Worm (Caenorhabditis elegans) whole organism, early embryonic: ENCODE measurements around the gene smvt-1.

ENCODE experiments used
- F13C5.2 ChIP-seq: sonication (generic microtip); optimal IDR thresholded peaks from 2 replicates; lab custom pipeline; 2017; ENCODE audit warnings: mild to moderate bottlenecking, missing genetic modification characterization, inconsistent platforms, missing compliant biosample characterization
- ama-1 ChIP-seq: fragments of 150-350 bp; optimal IDR thresholded peaks from 2 replicates; lab custom pipeline; 2014
- ceh-13 ChIP-seq: fragments of 200-800 bp; sonication (Bioruptor generic); optimal IDR thresholded peaks from 2 replicates; lab custom pipeline; 2018; ENCODE audit warnings: mild to moderate bottlenecking, missing genetic modification characterization, missing compliant biosample characterization
- ceh-36 ChIP-seq: sonication (generic microtip); optimal IDR thresholded peaks from 2 replicates; lab custom pipeline; 2016; ENCODE audit warnings: missing genetic modification characterization, inconsistent platforms, missing compliant biosample characterization
- flt-1 ChIP-seq: fragments of 200-800 bp; sonication (Bioruptor generic); IDR thresholded peaks from 2 replicates; pipeline ENCODE4 v1.3.6; 2022; ENCODE audit warnings: missing genetic modification characterization, missing compliant biosample characterization
- hmbx-1 ChIP-seq: sonication (generic microtip); optimal IDR thresholded peaks from 2 replicates; lab custom pipeline; 2016; ENCODE audit warnings: mild to moderate bottlenecking, missing genetic modification characterization, missing compliant biosample characterization
- hmg-4 ChIP-seq: fragments of 200-800 bp; sonication (Bioruptor generic); optimal IDR thresholded peaks from 2 replicates; lab custom pipeline; 2018; ENCODE audit warnings: mild to moderate bottlenecking, missing genetic modification characterization, missing compliant biosample characterization
- hnd-1 ChIP-seq: sonication (generic microtip); optimal IDR thresholded peaks from 2 replicates; lab custom pipeline; 2016; ENCODE audit warnings: missing genetic modification characterization, missing compliant biosample characterization
- pes-1 ChIP-seq: fragments of 200-800 bp; sonication (Bioruptor generic); IDR thresholded peaks from 2 replicates; pipeline ENCODE4 v1.3.6; 2022; ENCODE audit warnings: missing genetic modification reagents, missing genetic modification characterization, missing compliant biosample characterization
- scrt-1 ChIP-seq: fragments of 200-800 bp; sonication (Bioruptor generic); IDR thresholded peaks from 2 replicates; pipeline ENCODE4 v1.3.6; 2022; ENCODE audit warnings: missing genetic modification characterization, missing compliant biosample characterization
- sea-1 ChIP-seq: fragments of 200-800 bp; sonication (Bioruptor generic); conservative IDR thresholded peaks from 2 replicates; pipeline ENCODE4 v1.3.6; 2022; ENCODE audit warnings: missing genetic modification characterization, missing compliant biosample characterization
- tbx-11 ChIP-seq: fragments of 200-800 bp; sonication (Bioruptor generic); IDR thresholded peaks from 2 replicates; pipeline ENCODE4 v1.3.6; 2022; ENCODE audit warnings: missing genetic modification characterization, missing compliant biosample characterization
- tra-4 ChIP-seq: sonication (generic microtip); optimal IDR thresholded peaks from 2 replicates; lab custom pipeline; 2017; ENCODE audit warnings: missing genetic modification characterization, missing compliant biosample characterization

DNA sequence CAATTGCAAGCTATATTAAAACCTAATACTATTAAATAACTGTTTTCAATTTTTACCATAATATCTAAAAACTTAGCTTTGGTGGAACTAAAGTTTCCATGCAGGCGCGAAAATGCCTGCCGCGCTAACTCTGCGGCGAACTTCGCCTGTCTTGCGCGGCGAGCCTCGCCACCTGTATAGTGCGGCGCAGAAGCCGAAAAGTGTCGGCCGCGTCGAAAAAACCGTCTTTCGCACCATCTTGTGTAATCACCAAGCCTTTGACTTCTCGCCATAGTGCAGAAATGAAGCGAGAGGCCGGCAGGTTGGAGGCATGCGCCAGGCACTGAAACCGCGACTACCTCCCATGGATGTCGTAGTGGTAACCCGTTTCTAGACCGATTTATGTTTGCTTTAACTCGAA lies 2.7 kb upstream of the smvt-1 start:
- no peak for TF ChIP-seq ama-1 (lab: Kevin White, UChicago)
- TF ChIP-seq hmbx-1 (tag; lab: Kevin White, UChicago), result no peak
- TF ChIP-seq hnd-1 (tag; lab: Kevin White, UChicago), result no peak
- TF ChIP-seq ceh-36 (tag; lab: Kevin White, UChicago), result no peak
- no peak for TF ChIP-seq flt-1 (GFP tag; lab: Robert Waterston, UW)
- no peak for TF ChIP-seq F13C5.2 (tag; lab: Kevin White, UChicago)
- no peak for TF ChIP-seq sea-1
- TF ChIP-seq pes-1 (GFP tag; lab: Robert Waterston, UW), result no peak
- no peak for TF ChIP-seq hmg-4 (GFP tag; lab: Kevin White, UChicago)
- TF ChIP-seq scrt-1 (GFP tag; lab: Robert Waterston, UW), result no peak
- no peak for TF ChIP-seq ceh-13
- no peak for TF ChIP-seq tra-4
- no peak for TF ChIP-seq tbx-11 (GFP tag; lab: Robert Waterston, UW)
